Worm (Caenorhabditis elegans) whole organism, L4/young adult: ENCODE results near the gene acs-19.

Experiments used
- dao-5 ChIP-seq: sonication (generic microtip); optimal IDR thresholded peaks from 2 replicates; lab custom pipeline; 2016; ENCODE audit warnings: missing genotype, missing genetic modification characterization, moderate library complexity, missing compliant biosample characterization
- him-1 ChIP-seq: sonication (generic microtip); optimal IDR thresholded peaks from 2 replicates; lab custom pipeline; 2016; ENCODE audit warnings: missing genotype, missing genetic modification reagents, missing genetic modification characterization, missing compliant biosample characterization

DNA sequence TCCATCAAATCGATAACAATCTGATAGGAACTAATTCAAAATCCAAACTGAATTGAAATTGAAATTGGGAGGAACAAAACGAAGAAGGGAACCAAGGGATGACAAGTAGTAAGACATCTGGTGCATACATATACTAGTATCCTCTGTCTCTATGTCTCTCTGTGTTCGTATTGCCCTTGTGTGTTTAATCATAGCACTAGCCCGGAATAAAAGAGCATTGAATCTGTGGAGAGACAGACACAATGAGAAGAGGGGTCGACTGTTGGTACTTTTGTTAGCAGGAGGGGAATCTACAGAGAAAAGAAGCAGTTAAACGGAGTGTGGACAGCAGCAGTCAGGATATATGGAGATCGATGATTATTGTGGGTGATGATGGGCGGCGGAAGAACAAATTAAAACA, 51.4 kb downstream of the acs-19 start:
- TF ChIP-seq him-1 = no peak
- TF ChIP-seq dao-5 (tag; lab: Kevin White, UChicago) = no peak
